Fruit fly (Drosophila melanogaster): Measurements from ENCODE around the gene CG3842.

The CG3842 gene

dm6 chrX:6330369-6330949 lies 7.1 kb upstream of the CG3842 start, which contains the start of gene CG42240 (continued):
- TF ChIP-seq crc (GFP tag; optimal IDR thresholded peaks at IDR 0.05) (peak; percentile 41), abd-A (tag; optimal IDR thresholded peaks at IDR 0.05) (peak; percentile 57), CG15269 (tag; optimal IDR thresholded peaks at IDR 0.05) (peak; percentile 92), mirr (GFP tag; optimal IDR thresholded peaks at IDR 0.05) (peak; percentile 60), tx (GFP tag; optimal IDR thresholded peaks at IDR 0.05) (peak; percentile 56), CG10321 (GFP tag; IDR thresholded peaks at IDR 0.05) (no peak), crp (GFP tag; optimal IDR thresholded peaks at IDR 0.05) (peak in 1 of 2 experiments; percentile 48), E2f1 (GFP tag; IDR thresholded peaks at IDR 0.05) (peak; percentile 76), CG17568 (GFP tag; optimal IDR thresholded peaks at IDR 0.05) (peak; percentile 76), unc-4 (GFP tag; IDR thresholded peaks at IDR 0.05; ENCODE audit: partially characterized antibody) (no peak), CG9609 (GFP tag; optimal IDR thresholded peaks at IDR 0.05) (peak; percentile 57), CG30431 (GFP tag; optimal IDR thresholded peaks at IDR 0.05) (peak; percentile 82), CG8924 (tag; optimal IDR thresholded peaks at IDR 0.05) (peak; percentile 95), chinmo (GFP tag; IDR thresholded peaks at IDR 0.05; ENCODE audit: partially characterized antibody) (0 out of 4 replicates have a peak, but pooled peaks have one; percentile 35), CG8388 (GFP tag; optimal IDR thresholded peaks at IDR 0.05) (peak; percentile 91), YL-1 (GFP tag; optimal IDR thresholded peaks at IDR 0.05) (peak; percentile 82), gem (tag; optimal IDR thresholded peaks at IDR 0.05) (peak; percentile 95), hth (optimal IDR thresholded peaks at IDR 0.05) (no peak), Dref (GFP tag; IDR thresholded peaks at IDR 0.05) (no peak), pnt (GFP tag; optimal IDR thresholded peaks at IDR 0.05) (peak; percentile 67), kni (GFP tag; optimal IDR thresholded peaks at IDR 0.05) (peak; percentile 77), CG5245 (GFP tag; optimal IDR thresholded peaks at IDR 0.05) (peak; percentile 77), jing (GFP tag; optimal IDR thresholded peaks at IDR 0.05) (peak; percentile 79), CG15479 (GFP tag; optimal IDR thresholded peaks at IDR 0.05) (no peak), tap (tag; optimal IDR thresholded peaks at IDR 0.05) (peak; percentile 86), zfh1 (GFP tag; IDR thresholded peaks at IDR 0.05) (peak; percentile 45; the same call in 2 of the 3 replicates), ro (GFP tag; IDR thresholded peaks at IDR 0.05) (no peak), caup (GFP tag; optimal IDR thresholded peaks at IDR 0.05; ENCODE audit: severe bottlenecking) (peak; percentile 85), CG2199 (GFP tag; IDR thresholded peaks at IDR 0.05) (no peak), CG2202 (tag; optimal IDR thresholded peaks at IDR 0.05) (peak; percentile 79), pho (GFP tag; optimal IDR thresholded peaks at IDR 0.05) (peak; percentile 81), Gug (GFP tag; IDR thresholded peaks at IDR 0.05) (peak; percentile 63; the same call in 2 of the 4 replicates), MESR4 (GFP tag; optimal IDR thresholded peaks at IDR 0.05) (peak; percentile 21), CG3847 (GFP tag; IDR thresholded peaks at IDR 0.05) (peak; percentile 72), schlank (tag; optimal IDR thresholded peaks at IDR 0.05) (peak; percentile 14), B-H2 (GFP tag; optimal IDR thresholded peaks at IDR 0.05) (peak; percentile 57), CG4854 (GFP tag; optimal IDR thresholded peaks at IDR 0.05) (peak; percentile 79), Bteb2 (GFP tag; optimal IDR thresholded peaks at IDR 0.05) (peak; percentile 87), jumu (GFP tag; optimal IDR thresholded peaks at IDR 0.05) (peak; percentile 63), sens (GFP tag) (peak; percentile 99), CG7271 (tag; optimal IDR thresholded peaks at IDR 0.05) (no peak), Ada2b (GFP tag; IDR thresholded peaks at IDR 0.05) (peak; percentile 76), Dbx (GFP tag; IDR thresholded peaks at IDR 0.05) (0 out of 3 replicates have a peak, but pooled peaks have one; percentile 33), ind (GFP tag; optimal IDR thresholded peaks at IDR 0.05) (peak; percentile 89), CG7786 (GFP tag; optimal IDR thresholded peaks at IDR 0.05) (peak; percentile 67), CG4730 (GFP tag; IDR thresholded peaks at IDR 0.05) (peak; percentile 67), Xbp1 (GFP tag; optimal IDR thresholded peaks at IDR 0.05) (peak; percentile 91), onecut (GFP tag; IDR thresholded peaks at IDR 0.05) (peak; percentile 72), lilli (GFP tag; optimal IDR thresholded peaks at IDR 0.05) (peak; percentile 82), CG31224 (GFP tag; IDR thresholded peaks at IDR 0.05) (peak; percentile 40; the same call in 1 of the 2 replicates)

Data from whole organism, embryonic.